Fruit fly (Drosophila melanogaster) whole organism, embryonic: ENCODE results near the gene CG11095.
A peak's percentile ranks its signal among the peaks of the same experiment; 100 is the strongest.

ENCODE experiments used
- ATbp ChIP-seq: fragments of 200-800 bp; sonication (Bioruptor generic); optimal IDR thresholded peaks from 2 replicates; lab custom pipeline; 2017; ENCODE audit warnings: missing biosample characterization, mild to moderate bottlenecking, missing genetic modification characterization, missing genetic modification reagents
- Abd-B ChIP-seq: fragments of 200-800 bp; sonication (Bioruptor generic); optimal IDR thresholded peaks from 2 replicates; lab custom pipeline; 2018; ENCODE audit warnings: missing biosample characterization, mild to moderate bottlenecking, missing genetic modification characterization, moderate library complexity
- CG10209 ChIP-seq: fragments of 200-800 bp; sonication (Bioruptor generic); optimal IDR thresholded peaks from 3 replicates; lab custom pipeline; 2017; ENCODE audit warnings: missing biosample characterization, mild to moderate bottlenecking, missing genetic modification characterization, missing genetic modification reagents
- CG10267 ChIP-seq: fragments of 200-800 bp; sonication (Bioruptor generic); optimal IDR thresholded peaks from 2 replicates; lab custom pipeline; 2018; ENCODE audit warnings: missing biosample characterization, mild to moderate bottlenecking, missing genetic modification characterization, moderate library complexity
- CG10543 ChIP-seq: fragments of 200-800 bp; sonication (Bioruptor generic); optimal IDR thresholded peaks from 3 replicates; lab custom pipeline; 2017; ENCODE audit warnings: missing biosample characterization, mild to moderate bottlenecking, missing genetic modification characterization, moderate library complexity
- CG12236 ChIP-seq: fragments of 200-800 bp; sonication (Bioruptor generic); optimal IDR thresholded peaks from 2 replicates; lab custom pipeline; 2016; ENCODE audit warnings: missing biosample characterization, missing genetic modification characterization
- CG14014 ChIP-seq: fragments of 200-800 bp; sonication (Bioruptor generic); IDR thresholded peaks from 2 replicates; pipeline ENCODE4 v1.3.6; 2022; ENCODE audit warnings: missing biosample characterization, missing genetic modification characterization
- CG1647 ChIP-seq: fragments of 200-800 bp; sonication (Bioruptor generic); optimal IDR thresholded peaks from 3 replicates; lab custom pipeline; 2016; ENCODE audit warnings: missing biosample characterization, missing genetic modification characterization
- CG16815 ChIP-seq: fragments of 200-800 bp; sonication (Bioruptor generic); optimal IDR thresholded peaks from 3 replicates; lab custom pipeline; 2017; ENCODE audit warnings: missing biosample characterization, mild to moderate bottlenecking, missing genetic modification characterization
- CG18262 ChIP-seq: fragments of 200-800 bp; optimal IDR thresholded peaks from 3 replicates; lab custom pipeline; 2019; ENCODE audit warnings: missing biosample characterization, mild to moderate bottlenecking, missing genetic modification characterization, moderate library complexity
- CG2116 ChIP-seq: fragments of 200-800 bp; sonication (Bioruptor generic); optimal IDR thresholded peaks from 3 replicates; lab custom pipeline; 2018; ENCODE audit warnings: missing biosample characterization, mild to moderate bottlenecking, missing genetic modification characterization
- CG31224 ChIP-seq: fragments of 200-800 bp; sonication (Bioruptor generic); IDR thresholded peaks from 2 replicates; pipeline ENCODE4 v1.3.6; 2022; ENCODE audit warnings: missing biosample characterization, missing genetic modification characterization
- CG3847 ChIP-seq: fragments of 200-800 bp; sonication (Bioruptor generic); IDR thresholded peaks from 2 replicates; pipeline ENCODE4 v1.3.6; 2022; ENCODE audit warnings: missing biosample characterization, missing genetic modification characterization
- CG4328 ChIP-seq: fragments of 200-800 bp; sonication (Bioruptor generic); optimal IDR thresholded peaks from 3 replicates; lab custom pipeline; 2017; ENCODE audit warnings: missing biosample characterization, missing genetic modification reagents, missing genetic modification characterization
- CG6654 ChIP-seq: fragments of 200-800 bp; sonication (Bioruptor generic); optimal IDR thresholded peaks from 2 replicates; lab custom pipeline; 2017; ENCODE audit warnings: missing biosample characterization, mild to moderate bottlenecking, missing genetic modification characterization
- CG7372 ChIP-seq: fragments of 200-800 bp; sonication (Bioruptor generic); IDR thresholded peaks from 2 replicates; pipeline ENCODE4 v1.3.6; 2022; ENCODE audit warnings: missing biosample characterization, missing genetic modification characterization
- CG7987 ChIP-seq: fragments of 200-800 bp; sonication (Bioruptor generic); optimal IDR thresholded peaks from 2 replicates; lab custom pipeline; 2018; ENCODE audit warnings: missing biosample characterization, mild to moderate bottlenecking, missing genetic modification characterization, moderate library complexity
- Chrac-16 ChIP-seq: fragments of 200-800 bp; sonication (Bioruptor generic); optimal IDR thresholded peaks from 3 replicates; lab custom pipeline; 2016; ENCODE audit warnings: missing biosample characterization, missing genetic modification characterization
- Dad ChIP-seq: fragments of 200-800 bp; sonication (Bioruptor generic); optimal IDR thresholded peaks from 3 replicates; lab custom pipeline; 2016; ENCODE audit warnings: missing biosample characterization, missing genetic modification characterization
- Hey ChIP-seq: fragments of 200-800 bp; sonication (Bioruptor generic); optimal IDR thresholded peaks from 3 replicates; lab custom pipeline; 2018; ENCODE audit warnings: missing biosample characterization, mild to moderate bottlenecking, missing genetic modification characterization
- Hr3 ChIP-seq: fragments of 200-800 bp; sonication (Bioruptor generic); optimal IDR thresholded peaks from 3 replicates; lab custom pipeline; 2016; ENCODE audit warnings: missing biosample characterization, missing genetic modification characterization
- Lpt ChIP-seq: fragments of >200 bp; optimal IDR thresholded peaks from 2 replicates; lab custom pipeline; 2018; ENCODE audit warnings: missing biosample characterization, missing genetic modification characterization
- MTF-1 ChIP-seq: fragments of 200-800 bp; sonication (Bioruptor generic); optimal IDR thresholded peaks from 2 replicates; lab custom pipeline; 2018; ENCODE audit warnings: missing biosample characterization, mild to moderate bottlenecking, missing genetic modification characterization, borderline replicate concordance
- Mad ChIP-seq: fragments of 200-800 bp; sonication (Bioruptor generic); optimal IDR thresholded peaks from 2 replicates; lab custom pipeline; 2016; ENCODE audit warnings: missing biosample characterization, missing genetic modification characterization
- Nf-YC ChIP-seq: fragments of 200-800 bp; optimal IDR thresholded peaks from 3 replicates; lab custom pipeline; 2019; ENCODE audit warnings: missing biosample characterization, mild to moderate bottlenecking, missing genetic modification characterization, moderate library complexity
- PHDP ChIP-seq: fragments of 200-800 bp; sonication (Bioruptor generic); optimal IDR thresholded peaks from 3 replicates; lab custom pipeline; 2018; ENCODE audit warnings: missing biosample characterization, mild to moderate bottlenecking, missing genetic modification characterization, moderate library complexity
- Rfx ChIP-seq: fragments of 200-800 bp; sonication (Bioruptor generic); IDR thresholded peaks from 2 replicates; pipeline ENCODE4 v1.3.6; 2022; ENCODE audit warnings: missing biosample characterization, missing genetic modification characterization
- TFAM ChIP-seq: fragments of 200-800 bp; sonication (Bioruptor generic); optimal IDR thresholded peaks from 2 replicates; lab custom pipeline; 2017; ENCODE audit warnings: missing biosample characterization, missing genetic modification characterization, inconsistent platforms
- YL-1 ChIP-seq: fragments of 200-800 bp; sonication (Bioruptor generic); optimal IDR thresholded peaks from 3 replicates; lab custom pipeline; 2017; ENCODE audit warnings: missing biosample characterization, mild to moderate bottlenecking, missing genetic modification characterization
- bcd ChIP-seq: fragments of 200-800 bp; sonication (Bioruptor generic); optimal IDR thresholded peaks from 2 replicates; lab custom pipeline; 2017; ENCODE audit warnings: missing biosample characterization, mild to moderate bottlenecking, missing genetic modification characterization
- chinmo ChIP-seq: fragments of 200-800 bp; sonication (Bioruptor generic); IDR thresholded peaks from 4 replicates; pipeline ENCODE4 v1.3.6; 2022; ENCODE audit warnings: missing biosample characterization, missing genetic modification characterization; ENCODE audit not compliant: partially characterized antibody
- chm ChIP-seq: fragments of 200-800 bp; sonication (Bioruptor generic); IDR thresholded peaks from 2 replicates; pipeline ENCODE4 v1.3.6; 2022; ENCODE audit warnings: missing biosample characterization, missing genetic modification characterization
- crp ChIP-seq, 2 experiments: fragments of 200-800 bp; sonication (Bioruptor generic); optimal IDR thresholded peaks; 2 replicates in 1 of 2; 3 replicates in 1 of 2; lab custom pipeline; 2017; ENCODE audit warnings: missing biosample characterization in 2 of 2, missing genetic modification characterization in 2 of 2, mild to moderate bottlenecking in 1 of 2, moderate library complexity in 1 of 2
- dimm ChIP-seq: fragments of 200-800 bp; sonication (Bioruptor generic); IDR thresholded peaks from 2 replicates; pipeline ENCODE4 v1.3.6; 2022; ENCODE audit warnings: missing biosample characterization, missing genetic modification characterization
- gcm ChIP-seq: fragments of 200-800 bp; sonication (Bioruptor generic); optimal IDR thresholded peaks from 2 replicates; lab custom pipeline; 2019; ENCODE audit warnings: missing biosample characterization, mild to moderate bottlenecking, missing genetic modification characterization, moderate library complexity
- gcm2 ChIP-seq: fragments of 200-800 bp; sonication (Bioruptor generic); optimal IDR thresholded peaks from 2 replicates; lab custom pipeline; 2016; ENCODE audit warnings: missing biosample characterization, missing genetic modification characterization
- hb ChIP-seq: fragments of 200-800 bp; sonication (Bioruptor generic); IDR thresholded peaks from 3 replicates; pipeline ENCODE4 v1.3.6; 2022; ENCODE audit warnings: missing biosample characterization, missing genetic modification characterization; ENCODE audit not compliant: partially characterized antibody
- ind ChIP-seq: fragments of 200-800 bp; sonication (Bioruptor generic); optimal IDR thresholded peaks from 3 replicates; lab custom pipeline; 2016; ENCODE audit warnings: missing biosample characterization, missing genetic modification characterization
- jumu ChIP-seq: fragments of 200-800 bp; sonication (Bioruptor generic); optimal IDR thresholded peaks from 3 replicates; lab custom pipeline; 2016; ENCODE audit warnings: missing biosample characterization, missing genetic modification characterization
- kni ChIP-seq: fragments of 200-800 bp; sonication (Bioruptor generic); optimal IDR thresholded peaks from 3 replicates; lab custom pipeline; 2017; ENCODE audit warnings: mild to moderate bottlenecking, missing biosample characterization, missing genetic modification reagents, missing genetic modification characterization
- mld ChIP-seq: fragments of 200-800 bp; sonication (Bioruptor generic); IDR thresholded peaks from 3 replicates; pipeline ENCODE4 v1.3.6; 2022; ENCODE audit warnings: missing biosample characterization, missing genetic modification characterization; ENCODE audit not compliant: partially characterized antibody
- row ChIP-seq: fragments of 200-800 bp; sonication (Bioruptor generic); IDR thresholded peaks from 3 replicates; pipeline ENCODE4 v1.3.6; 2022; ENCODE audit warnings: missing biosample characterization, missing genetic modification characterization
- sc ChIP-seq, 3 experiments: fragments of >200 bp in 2 of 3; fragments of 200-800 bp in 1 of 3; sonication (Bioruptor generic) in 1 of 3; optimal IDR thresholded peaks; 2 replicates in 2 of 3; 3 replicates in 1 of 3; lab custom pipeline; 2017; ENCODE audit warnings: mild to moderate bottlenecking in 1 of 3, missing biosample characterization in 1 of 3, missing genetic modification characterization in 1 of 3, missing genetic modification reagents in 1 of 3
- sqz ChIP-seq: fragments of 200-800 bp; sonication (Bioruptor generic); optimal IDR thresholded peaks from 3 replicates; lab custom pipeline; 2018; ENCODE audit warnings: missing biosample characterization, mild to moderate bottlenecking, missing genetic modification characterization
- ssp ChIP-seq: fragments of 200-800 bp; sonication (Bioruptor generic); IDR thresholded peaks from 2 replicates; pipeline ENCODE4 v1.3.6; 2022; ENCODE audit warnings: missing biosample characterization, missing genetic modification characterization
- twi ChIP-seq: fragments of 200-800 bp; optimal IDR thresholded peaks from 2 replicates; lab custom pipeline; 2019; ENCODE audit warnings: missing biosample characterization, mild to moderate bottlenecking, missing genetic modification characterization, moderate library complexity
- z ChIP-seq: fragments of 200-800 bp; sonication (Bioruptor generic); IDR thresholded peaks from 3 replicates; pipeline ENCODE4 v1.3.6; 2022; ENCODE audit warnings: missing biosample characterization, missing genetic modification characterization

Gene CG11095

DNA sequence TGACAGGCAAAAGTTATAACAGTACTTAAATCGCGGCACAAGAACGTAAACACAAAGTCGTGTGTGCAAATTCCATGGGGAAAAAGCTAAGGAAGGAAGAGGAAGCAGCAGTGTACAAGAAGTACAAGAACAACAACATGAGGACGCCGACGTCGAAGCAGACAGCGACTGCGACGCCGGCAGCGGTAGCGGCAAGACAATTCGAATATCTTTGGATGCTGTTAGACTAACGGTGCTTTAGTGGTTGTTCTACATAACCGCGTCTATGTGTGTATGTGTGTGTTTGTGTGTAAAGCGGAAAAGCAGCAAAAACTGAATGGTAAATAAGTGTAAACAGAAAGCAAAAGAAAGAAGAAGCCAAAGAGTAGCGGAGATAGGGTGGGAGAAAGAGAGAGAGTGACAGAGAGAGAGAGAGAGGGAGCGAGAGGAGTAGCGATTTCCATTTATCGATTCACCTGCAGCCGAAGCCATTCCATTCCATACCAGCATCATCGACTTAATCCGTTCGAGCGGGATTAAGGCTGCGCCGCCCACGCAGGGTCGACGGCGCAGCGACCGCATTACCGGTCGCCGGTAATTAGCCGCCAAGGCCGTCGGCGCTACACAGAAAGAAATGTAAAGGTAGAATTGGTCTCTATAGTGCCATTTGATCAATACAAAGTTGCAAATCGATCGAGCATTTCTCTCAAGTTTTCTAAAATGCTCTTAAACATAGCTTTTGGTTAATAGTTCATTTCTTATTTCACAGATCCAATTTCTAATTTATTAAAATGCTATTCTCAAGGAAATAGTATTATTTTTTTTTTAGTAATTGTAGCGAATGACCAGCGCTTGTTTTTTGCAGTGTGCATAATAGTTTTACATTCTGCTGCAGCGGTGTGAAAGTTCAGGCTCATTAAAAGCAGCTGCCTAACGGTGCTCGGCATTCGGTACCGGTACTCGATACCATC, 27.3 kb upstream of the CG11095 start (continued):
- peak; percentile 61 for TF ChIP-seq CG18262 (tag; lab: Kevin White, UChicago)
- TF ChIP-seq Hey (tag; lab: Kevin White, UChicago): no peak
- peak; percentile 66 for TF ChIP-seq PHDP (tag; lab: Kevin White, UChicago)
- TF ChIP-seq kni: no peak
- no peak for TF ChIP-seq sqz (GFP tag; lab: Kevin White, UChicago)
- TF ChIP-seq gcm2 (GFP tag; lab: Kevin White, UChicago): peak; percentile 34
- TF ChIP-seq sc (optimal IDR thresholded peaks at IDR 0.05; lab: Kevin White, UChicago): no peak
- TF ChIP-seq sc (GFP tag; optimal IDR thresholded peaks at IDR 0.05; lab: Kevin White, UChicago): peak; percentile 62
- no peak for TF ChIP-seq z (GFP tag; lab: Robert Waterston, UW)
- TF ChIP-seq hb: no peak
- no peak for TF ChIP-seq TFAM (GFP tag; lab: Kevin White, UChicago)
- no peak for TF ChIP-seq Mad (GFP tag; lab: Kevin White, UChicago)
- peak; percentile 4 for TF ChIP-seq CG2116 (GFP tag; lab: Kevin White, UChicago)
- no peak for TF ChIP-seq CG12236 (GFP tag; lab: Kevin White, UChicago)
- TF ChIP-seq bcd (GFP tag; lab: Kevin White, UChicago): peak; percentile 34
- peak; percentile 16 for TF ChIP-seq Hr3 (GFP tag; lab: Kevin White, UChicago)
- 0 out of 4 replicates have a peak, but pooled peaks have one; percentile 18 for TF ChIP-seq chinmo (GFP tag; lab: Robert Waterston, UW)
- TF ChIP-seq gcm (GFP tag; lab: Kevin White, UChicago): peak; percentile 25
- TF ChIP-seq CG31224: no peak
- TF ChIP-seq MTF-1 (GFP tag; lab: Kevin White, UChicago): no peak
- no peak for TF ChIP-seq CG4328 (GFP tag; lab: Kevin White, UChicago)
- peak; percentile 67 for TF ChIP-seq ATbp (GFP tag; lab: Kevin White, UChicago)
- TF ChIP-seq Abd-B (GFP tag; lab: Kevin White, UChicago): peak; percentile 1
- peak; percentile 42 for TF ChIP-seq CG10209 (GFP tag; lab: Kevin White, UChicago)
- 0 out of 2 replicates have a peak, but pooled peaks have one; percentile 14 for TF ChIP-seq Rfx (GFP tag; lab: Robert Waterston, UW)
- peak; percentile 27 for TF ChIP-seq CG10267 (tag; lab: Kevin White, UChicago)
- no peak for TF ChIP-seq crp (GFP tag; optimal IDR thresholded peaks at IDR 0.05; lab: Kevin White, UChicago)
- TF ChIP-seq CG16815 (GFP tag; lab: Kevin White, UChicago): no peak
- peak; percentile 24 for TF ChIP-seq CG6654
- no peak for TF ChIP-seq Lpt (GFP tag; lab: Kevin White, UChicago)
- no peak for TF ChIP-seq CG14014 (GFP tag; lab: Robert Waterston, UW)
- TF ChIP-seq YL-1: no peak
- no peak for TF ChIP-seq CG10543 (GFP tag; lab: Kevin White, UChicago)
- no peak for TF ChIP-seq ssp (GFP tag; lab: Robert Waterston, UW)
- TF ChIP-seq Dad: no peak
- peak; percentile 50 for TF ChIP-seq row (GFP tag; lab: Robert Waterston, UW)
- peak; percentile 59 for TF ChIP-seq ind (GFP tag; lab: Kevin White, UChicago)
- no peak for TF ChIP-seq chm (GFP tag; lab: Robert Waterston, UW)
- no peak for TF ChIP-seq twi (tag; lab: Kevin White, UChicago)
- peak; percentile 27; the same call in 1 of the 2 replicates for TF ChIP-seq CG7372
- TF ChIP-seq CG1647 (GFP tag; lab: Kevin White, UChicago): no peak
- TF ChIP-seq CG7987 (GFP tag; lab: Kevin White, UChicago): no peak
- TF ChIP-seq Nf-YC (tag; lab: Kevin White, UChicago): no peak
- TF ChIP-seq jumu (GFP tag; lab: Kevin White, UChicago): peak; percentile 30
- no peak for TF ChIP-seq mld
- TF ChIP-seq Chrac-16 (GFP tag; lab: Kevin White, UChicago): peak; percentile 32
- peak; percentile 35; the same call in 1 of the 2 replicates for TF ChIP-seq CG3847 (GFP tag; lab: Robert Waterston, UW)
- no peak for TF ChIP-seq dimm (GFP tag; lab: Robert Waterston, UW)
